Worm (Caenorhabditis elegans): ENCODE measurements around the gene col-118.

- TF ChIP-seq zip-2 (tag; optimal IDR thresholded peaks at IDR 0.05) = no peak
- TF ChIP-seq F10B5.3 (tag; optimal IDR thresholded peaks at IDR 0.05) = no peak
- TF ChIP-seq mxl-2 (GFP tag; conservative IDR thresholded peaks at IDR 0.05) = no peak
- no peak for TF ChIP-seq F49E8.2 (tag; optimal IDR thresholded peaks at IDR 0.05; ENCODE audit: borderline replicate concordance)
- TF ChIP-seq pqm-1 (tag; optimal IDR thresholded peaks at IDR 0.05) = peak; percentile 9
- TF ChIP-seq unc-62 (GFP tag; optimal IDR thresholded peaks at IDR 0.05 in 1 of 2) = no peak
- TF ChIP-seq unc-62 (tag; optimal IDR thresholded peaks at IDR 0.05) = no peak
- no peak for TF ChIP-seq ama-1 (optimal IDR thresholded peaks at IDR 0.05)
- TF ChIP-seq snpc-4 (tag; optimal IDR thresholded peaks at IDR 0.05) = no peak
- TF ChIP-seq nhr-11 (tag; optimal IDR thresholded peaks at IDR 0.05) = no peak
Measured at ce11 chrIV:8807327-8807726, 40.7 kb upstream of the col-118 start.
